Worm (Caenorhabditis elegans): ENCODE measurements around the gene nhr-170.

The nhr-170 gene

DNA sequence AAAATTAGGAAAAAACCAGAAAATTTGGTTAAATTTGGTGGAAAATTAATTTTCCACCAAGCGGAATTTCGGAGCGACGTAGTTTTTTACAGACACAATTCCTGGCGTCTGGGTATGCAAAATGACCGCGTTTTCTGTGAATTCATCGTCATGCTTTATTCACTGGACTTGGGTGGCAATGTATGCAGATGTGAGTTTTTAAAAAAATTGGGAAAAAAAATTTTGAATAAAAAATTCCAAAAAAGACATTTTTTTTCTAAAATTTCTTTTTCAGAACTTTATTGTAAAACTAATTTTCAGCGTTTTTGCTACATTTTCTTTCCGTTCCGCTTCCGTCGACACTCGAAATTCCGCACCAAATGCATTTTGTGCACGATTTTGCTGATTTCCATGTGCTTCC lies 10.7 kb upstream of the nhr-170 start, which contains the start of gene C54E10.7:
C54E10.7 (plus strand) TSS at position 301 of the 400 bp plus-strand sequence.
- TF ChIP-seq ztf-29 (GFP tag; IDR thresholded peaks at IDR 0.05) (no peak), med-1 (GFP tag; optimal IDR thresholded peaks at IDR 0.05; ENCODE audit: insufficient read depth) (no peak), klf-2 (GFP tag; conservative IDR thresholded peaks at IDR 0.05) (no peak), flt-1 (GFP tag; IDR thresholded peaks at IDR 0.05) (no peak), T22C8.4 (GFP tag; IDR thresholded peaks at IDR 0.05) (no peak)

DNA sequence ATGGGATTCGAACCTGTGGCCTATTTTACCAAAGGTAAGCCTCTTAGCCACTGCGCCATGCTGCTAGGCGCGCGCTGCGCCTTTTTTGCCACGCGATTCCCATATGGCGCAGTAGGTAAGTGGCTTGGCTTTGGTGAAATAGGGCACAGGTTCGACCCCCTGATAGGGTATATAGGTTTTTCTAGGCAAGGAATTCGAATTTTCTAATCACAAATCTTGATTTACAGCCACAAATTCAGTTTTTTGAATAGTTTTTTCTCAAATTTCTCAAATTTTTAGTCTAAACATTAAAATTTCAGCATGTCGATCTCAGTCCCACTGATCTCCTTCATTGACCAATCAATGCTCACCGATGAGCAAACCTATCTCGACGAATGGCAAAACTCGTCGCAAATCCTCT lies 10.1 kb upstream of the nhr-170 start, which contains the start of gene C54E10.3:
C54E10.3 (plus strand) TSS at position 301 of the 400 bp plus-strand sequence.
- TF ChIP-seq ztf-23 (GFP tag; IDR thresholded peaks at IDR 0.05) (no peak), klf-2 (GFP tag; conservative IDR thresholded peaks at IDR 0.05) (no peak), ref-1 (GFP tag; conservative IDR thresholded peaks at IDR 0.05) (no peak), T22C8.4 (GFP tag; IDR thresholded peaks at IDR 0.05) (no peak), ztf-29 (GFP tag; IDR thresholded peaks at IDR 0.05) (no peak), cog-1 (tag; optimal IDR thresholded peaks at IDR 0.05) (no peak), med-1 (GFP tag; optimal IDR thresholded peaks at IDR 0.05; ENCODE audit: insufficient read depth) (no peak), tab-1 (GFP tag; IDR thresholded peaks at IDR 0.05) (no peak), flt-1 (GFP tag; IDR thresholded peaks at IDR 0.05) (no peak)

DNA sequence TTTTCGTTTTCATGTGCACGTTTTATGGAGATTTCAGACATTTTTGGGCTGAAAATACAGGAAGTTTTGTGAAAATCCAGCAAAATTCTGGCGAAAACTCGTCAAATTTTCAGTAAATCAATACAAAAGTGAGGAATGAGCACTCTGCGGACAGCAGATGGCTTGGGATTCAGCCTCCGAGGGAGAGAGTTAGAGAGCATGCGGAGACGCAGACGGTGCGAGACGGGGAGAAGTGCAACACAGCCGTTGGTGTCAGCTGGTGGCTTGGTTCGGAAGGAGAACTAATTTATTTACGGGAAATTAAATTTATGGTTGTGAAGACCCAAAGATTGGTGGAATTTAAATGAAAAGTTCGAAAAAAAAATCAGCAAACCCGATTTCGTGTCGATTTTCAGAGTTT lies 8.0 kb upstream of the nhr-170 start, which contains the start of gene C54E10.6:
C54E10.6 (minus strand) TSS at position 109 of the 400 bp plus-strand sequence.
- TF ChIP-seq tab-1 (GFP tag; IDR thresholded peaks at IDR 0.05) (no peak), T22C8.4 (GFP tag; IDR thresholded peaks at IDR 0.05) (0 out of 2 replicates have a peak, but pooled peaks have one; percentile 14), klf-2 (GFP tag; conservative IDR thresholded peaks at IDR 0.05) (no peak), ztf-29 (GFP tag; IDR thresholded peaks at IDR 0.05) (no peak), cog-1 (tag; optimal IDR thresholded peaks at IDR 0.05) (no peak), ref-1 (GFP tag; conservative IDR thresholded peaks at IDR 0.05) (no peak)

DNA sequence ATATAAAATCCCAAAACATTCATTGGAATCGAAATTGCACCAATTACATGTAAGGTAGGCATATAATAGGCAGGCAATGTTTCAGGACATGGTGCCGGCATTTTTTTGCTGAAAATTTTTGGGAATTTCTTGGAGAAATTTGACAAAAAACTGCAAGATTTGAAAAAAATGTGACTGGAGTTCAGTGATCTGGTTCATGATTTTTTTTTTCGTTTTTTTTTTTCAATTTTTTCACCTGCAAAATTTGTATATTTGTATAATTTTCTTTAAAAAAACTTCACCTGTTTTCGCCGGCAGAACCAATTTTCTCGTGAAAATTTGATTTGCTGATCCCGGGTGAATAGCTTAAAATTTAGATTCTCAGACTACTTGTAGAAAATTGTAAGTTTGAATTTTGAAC lies 5.8 kb upstream of the nhr-170 start, which contains the start of gene sri-10:
sri-10 (minus strand) TSS at position 101 of the 400 bp plus-strand sequence.
- TF ChIP-seq klf-2 (GFP tag; conservative IDR thresholded peaks at IDR 0.05) (no peak), med-1 (GFP tag; optimal IDR thresholded peaks at IDR 0.05; ENCODE audit: insufficient read depth) (no peak), flt-1 (GFP tag; IDR thresholded peaks at IDR 0.05) (no peak), tab-1 (GFP tag; IDR thresholded peaks at IDR 0.05) (no peak), ztf-23 (GFP tag; IDR thresholded peaks at IDR 0.05) (no peak), cog-1 (tag; optimal IDR thresholded peaks at IDR 0.05) (no peak), ref-1 (GFP tag; conservative IDR thresholded peaks at IDR 0.05) (no peak), ztf-29 (GFP tag; IDR thresholded peaks at IDR 0.05) (no peak), T22C8.4 (GFP tag; IDR thresholded peaks at IDR 0.05) (no peak)

DNA sequence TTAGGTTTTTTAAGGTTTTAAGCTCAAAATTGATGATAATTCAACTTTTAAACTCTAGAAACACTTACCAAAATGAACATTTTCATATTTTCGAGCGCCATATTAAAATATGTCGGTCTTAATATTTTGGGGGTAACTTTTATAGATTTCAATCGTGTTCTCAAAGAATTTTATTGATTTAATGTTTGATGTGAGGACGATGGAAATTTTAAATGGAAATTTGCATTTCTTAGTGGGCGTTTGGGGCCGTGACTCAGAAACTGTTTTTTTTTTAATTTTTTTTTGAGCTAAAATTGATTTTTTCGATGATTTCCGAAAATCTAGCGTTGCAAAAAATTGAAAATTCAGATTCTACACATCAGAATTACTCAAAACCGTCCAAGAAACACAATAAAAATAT lies 2.6 kb upstream of the nhr-170 start, which contains the start of gene C54E10.10:
C54E10.10 (minus strand) TSS at position 101 of the 400 bp plus-strand sequence.
- no peak for TF ChIP-seq med-1 (GFP tag; optimal IDR thresholded peaks at IDR 0.05; ENCODE audit: insufficient read depth)
- no peak for TF ChIP-seq ztf-29 (GFP tag; IDR thresholded peaks at IDR 0.05)
- TF ChIP-seq klf-2 (GFP tag; conservative IDR thresholded peaks at IDR 0.05): no peak
- no peak for TF ChIP-seq tab-1 (GFP tag; IDR thresholded peaks at IDR 0.05)
- no peak for TF ChIP-seq cog-1 (tag; optimal IDR thresholded peaks at IDR 0.05)

DNA sequence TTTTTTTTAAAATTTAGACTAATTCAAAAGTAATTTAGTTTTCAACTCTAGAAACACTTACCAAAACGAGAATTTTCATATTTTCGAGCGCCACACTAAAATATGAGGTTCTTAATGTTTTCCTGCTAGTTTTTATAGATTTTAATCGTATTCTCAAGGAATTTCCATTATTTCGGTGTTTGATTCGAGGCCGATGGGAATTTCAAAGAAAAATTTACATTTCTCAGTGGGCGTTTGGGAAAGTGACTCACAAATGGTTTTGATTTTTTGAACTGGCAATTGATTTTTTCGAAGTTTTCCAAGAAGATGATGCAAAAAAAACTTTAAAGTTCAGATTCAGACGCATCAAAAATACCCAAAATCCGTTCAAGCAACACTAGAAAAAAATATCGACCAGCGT lies 1.5 kb upstream of the nhr-170 start, which contains the start of gene C54E10.11:
C54E10.11 (minus strand) TSS at position 101 of the 400 bp plus-strand sequence.
- no peak for TF ChIP-seq cog-1 (tag; optimal IDR thresholded peaks at IDR 0.05)
- no peak for TF ChIP-seq ztf-23 (GFP tag; IDR thresholded peaks at IDR 0.05)
- TF ChIP-seq flt-1 (GFP tag; IDR thresholded peaks at IDR 0.05): no peak
- no peak for TF ChIP-seq ztf-29 (GFP tag; IDR thresholded peaks at IDR 0.05)
- TF ChIP-seq ref-1 (GFP tag; conservative IDR thresholded peaks at IDR 0.05): no peak
- TF ChIP-seq tab-1 (GFP tag; IDR thresholded peaks at IDR 0.05): no peak
- TF ChIP-seq klf-2 (GFP tag; conservative IDR thresholded peaks at IDR 0.05): no peak
- TF ChIP-seq med-1 (GFP tag; optimal IDR thresholded peaks at IDR 0.05; ENCODE audit: insufficient read depth): no peak
- no peak for TF ChIP-seq T22C8.4 (GFP tag; IDR thresholded peaks at IDR 0.05)

DNA sequence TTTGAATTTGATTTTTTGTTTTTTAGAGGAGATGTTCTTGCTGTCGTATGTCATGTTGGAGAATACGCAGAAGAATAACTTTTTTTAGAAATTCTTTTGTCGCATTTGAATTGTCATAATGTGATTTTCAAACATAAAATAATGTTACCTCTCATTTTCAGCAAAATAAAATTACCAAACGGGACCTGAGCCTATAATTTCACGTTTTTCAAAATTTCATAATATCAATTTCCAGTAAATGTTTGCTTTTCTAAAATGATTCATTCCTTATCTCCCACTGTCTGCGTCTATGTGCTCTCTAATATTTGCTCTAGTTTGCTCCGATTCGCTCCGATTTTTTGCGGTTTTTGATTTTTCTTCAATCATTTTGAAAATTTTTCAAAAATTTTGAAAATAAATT lies 10.0 kb downstream of the nhr-170 start, which contains the start of gene nhr-231:
nhr-231 (plus strand) TSS at position 301 of the 400 bp plus-strand sequence.
- no peak for TF ChIP-seq klf-2 (GFP tag; conservative IDR thresholded peaks at IDR 0.05)
- TF ChIP-seq med-1 (GFP tag; optimal IDR thresholded peaks at IDR 0.05; ENCODE audit: insufficient read depth): no peak
- no peak for TF ChIP-seq tab-1 (GFP tag; IDR thresholded peaks at IDR 0.05)

DNA sequence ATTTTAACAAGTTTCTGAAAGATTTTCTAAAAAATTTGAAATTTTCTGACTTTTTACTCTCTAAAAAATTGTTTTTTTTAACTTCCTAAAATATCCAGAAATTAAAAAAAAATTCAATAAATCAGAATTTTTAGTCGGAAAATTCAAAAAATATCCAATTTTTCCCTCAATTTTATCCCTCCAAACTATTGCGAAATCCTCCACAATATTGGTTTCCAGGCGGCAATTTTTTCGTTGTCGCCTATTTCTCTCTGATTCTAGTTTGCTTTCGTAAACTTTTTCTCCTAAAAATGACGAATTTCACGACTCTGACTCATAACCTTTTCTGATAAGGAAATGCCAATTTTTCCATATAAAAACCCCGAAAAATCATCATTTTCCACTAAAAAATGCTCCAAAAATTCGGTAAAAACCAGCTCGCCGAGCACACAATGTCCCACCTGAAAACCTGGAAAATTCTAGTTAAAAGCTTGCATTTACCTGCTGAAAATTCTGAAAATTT lies 13.2 kb downstream of the nhr-170 start, which contains the start of gene Y17D7B.2:
Y17D7B.2 (plus strand) TSS at position 323 of the 502 bp plus-strand sequence.
- TF ChIP-seq med-1 (GFP tag; optimal IDR thresholded peaks at IDR 0.05; ENCODE audit: insufficient read depth) (no peak), ref-1 (GFP tag; conservative IDR thresholded peaks at IDR 0.05) (no peak), T22C8.4 (GFP tag; IDR thresholded peaks at IDR 0.05) (no peak), tab-1 (GFP tag; IDR thresholded peaks at IDR 0.05) (no peak), cog-1 (tag; optimal IDR thresholded peaks at IDR 0.05) (no peak), flt-1 (GFP tag; IDR thresholded peaks at IDR 0.05) (no peak), ztf-23 (GFP tag; IDR thresholded peaks at IDR 0.05) (no peak), klf-2 (GFP tag; conservative IDR thresholded peaks at IDR 0.05) (no peak)

DNA sequence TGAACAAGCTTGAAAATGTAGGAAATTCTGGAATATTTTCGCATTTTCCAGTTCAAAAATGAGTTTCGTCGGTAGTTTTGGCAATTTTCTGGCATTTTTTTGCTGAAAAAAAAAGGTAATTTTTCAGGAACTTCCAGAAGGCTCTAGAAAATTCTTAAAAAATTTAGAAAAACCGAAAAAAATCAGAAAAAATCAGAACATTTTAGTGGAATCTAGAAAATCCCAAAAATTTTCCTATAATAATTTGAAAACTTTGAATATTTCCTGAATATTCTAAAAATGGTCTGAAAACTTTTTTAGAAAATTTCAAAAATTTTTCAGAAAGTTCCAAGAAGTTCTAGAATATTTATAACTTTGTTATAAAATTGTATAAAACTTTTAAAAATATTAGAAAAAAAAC lies 13.9 kb downstream of the nhr-170 start, which contains the start of gene Y17D7B.3:
Y17D7B.3 (minus strand) TSS at position 101 of the 400 bp plus-strand sequence.
- TF ChIP-seq ztf-23 (GFP tag; IDR thresholded peaks at IDR 0.05): no peak
- no peak for TF ChIP-seq ztf-29 (GFP tag; IDR thresholded peaks at IDR 0.05)
- TF ChIP-seq flt-1 (GFP tag; IDR thresholded peaks at IDR 0.05): no peak
- no peak for TF ChIP-seq tab-1 (GFP tag; IDR thresholded peaks at IDR 0.05)
- no peak for TF ChIP-seq klf-2 (GFP tag; conservative IDR thresholded peaks at IDR 0.05)
- TF ChIP-seq T22C8.4 (GFP tag; IDR thresholded peaks at IDR 0.05): no peak
- no peak for TF ChIP-seq med-1 (GFP tag; optimal IDR thresholded peaks at IDR 0.05; ENCODE audit: insufficient read depth)
- no peak for TF ChIP-seq ref-1 (GFP tag; conservative IDR thresholded peaks at IDR 0.05)

DNA sequence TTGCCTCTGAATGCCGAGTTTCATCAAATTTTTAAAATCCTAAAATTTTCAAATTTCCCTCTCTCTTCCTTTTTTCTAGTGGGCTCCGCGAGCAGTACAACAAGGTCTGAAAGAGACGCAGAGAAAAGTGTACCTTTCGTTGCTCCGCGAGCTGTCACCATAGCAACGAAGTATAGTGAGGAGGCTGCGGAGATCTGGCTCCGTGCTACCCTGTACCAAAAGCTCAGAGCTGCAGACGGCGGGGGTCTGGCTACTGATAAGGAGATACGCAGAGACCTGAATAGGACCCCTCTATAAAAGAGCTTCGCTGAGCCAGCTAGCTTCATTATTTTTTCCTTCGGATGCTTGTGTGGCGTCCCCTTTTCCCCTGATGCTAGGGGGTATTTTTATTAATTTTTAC lies 17.2 kb downstream of the nhr-170 start, which contains the start of gene Y17D7B.10:
Y17D7B.10 (plus strand) TSS at position 243 of the 400 bp plus-strand sequence.
- no peak for TF ChIP-seq med-1 (GFP tag; optimal IDR thresholded peaks at IDR 0.05; ENCODE audit: insufficient read depth)
